Fruit fly (Drosophila melanogaster): Measurements from ENCODE around the gene Gr22e.
A peak's percentile ranks its signal among the peaks of the same experiment; 100 is the strongest.

Gene Gr22e

DNA sequence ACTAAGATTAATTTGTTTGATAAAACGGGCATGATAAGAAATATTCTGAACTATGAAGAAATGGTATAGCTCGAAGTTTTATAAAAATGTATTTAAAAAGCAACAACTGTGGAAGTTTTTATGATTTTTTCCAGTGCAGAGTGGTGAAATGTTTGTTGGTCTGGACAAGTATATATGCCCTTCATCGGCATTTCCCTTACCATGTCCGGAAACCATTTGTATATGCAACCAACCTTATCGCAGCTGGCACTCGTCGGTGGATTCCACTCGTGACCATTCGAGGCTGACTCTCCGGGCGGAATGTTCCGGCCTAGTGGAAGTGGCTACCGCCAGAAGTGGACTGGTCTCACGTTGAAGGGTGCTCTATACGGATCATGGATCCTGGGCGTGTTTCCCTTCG lies at the start of gene Gr22e:
TSS of gene Gr22e (plus strand) at position 301 of the 400 bp plus-strand sequence.
- TF ChIP-seq CG17801 (GFP tag; optimal IDR thresholded peaks at IDR 0.05; ENCODE audit: partially characterized antibody) = no peak

DNA sequence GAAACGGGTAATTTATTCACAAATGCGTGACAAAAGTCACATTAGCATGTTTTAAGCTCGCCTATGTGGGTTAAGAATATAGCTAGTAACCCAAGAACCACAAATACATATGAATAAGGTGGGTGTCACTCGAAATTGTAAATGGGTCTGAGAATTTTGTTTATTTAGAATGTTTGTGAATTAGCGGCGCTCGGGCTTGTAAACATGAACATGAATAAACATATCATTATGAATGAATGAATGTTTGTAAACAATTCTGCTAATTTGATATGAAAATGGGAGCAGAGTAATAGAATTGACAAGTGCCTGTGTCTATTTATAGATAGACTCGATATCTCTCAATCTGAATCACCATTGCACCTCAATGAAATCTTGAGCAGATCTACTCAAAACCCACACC lies 48.7 kb upstream of the Gr22e start:
- TF ChIP-seq CG17801 (GFP tag; optimal IDR thresholded peaks at IDR 0.05; ENCODE audit: partially characterized antibody) = no peak

DNA sequence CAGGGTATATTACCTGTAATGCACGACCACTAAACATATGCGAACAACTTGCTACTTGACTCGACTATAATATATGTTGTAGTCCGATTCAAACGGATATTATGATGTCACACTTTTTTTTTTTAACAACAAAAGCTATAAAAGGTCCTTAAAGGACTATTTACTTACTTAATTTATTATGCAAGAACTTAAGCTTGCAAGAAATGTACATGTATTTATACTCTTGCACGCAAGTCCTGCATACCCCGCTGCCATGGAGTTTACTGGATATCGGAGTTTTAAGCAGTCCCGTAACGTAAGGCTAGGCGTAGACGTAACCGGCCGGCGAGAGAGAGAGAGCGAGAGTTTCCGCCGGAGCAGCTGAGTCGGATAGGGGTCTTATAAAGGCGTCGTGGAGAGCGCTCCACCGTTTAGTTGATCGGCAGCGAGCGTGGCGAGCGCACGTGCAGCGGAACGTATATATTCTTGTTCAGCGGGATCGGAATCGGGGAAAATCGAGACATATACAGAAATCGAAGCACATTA lies 46.7 kb upstream of the Gr22e start:
- peak; percentile 63 for TF ChIP-seq CG17801 (GFP tag; optimal IDR thresholded peaks at IDR 0.05; ENCODE audit: partially characterized antibody)

DNA sequence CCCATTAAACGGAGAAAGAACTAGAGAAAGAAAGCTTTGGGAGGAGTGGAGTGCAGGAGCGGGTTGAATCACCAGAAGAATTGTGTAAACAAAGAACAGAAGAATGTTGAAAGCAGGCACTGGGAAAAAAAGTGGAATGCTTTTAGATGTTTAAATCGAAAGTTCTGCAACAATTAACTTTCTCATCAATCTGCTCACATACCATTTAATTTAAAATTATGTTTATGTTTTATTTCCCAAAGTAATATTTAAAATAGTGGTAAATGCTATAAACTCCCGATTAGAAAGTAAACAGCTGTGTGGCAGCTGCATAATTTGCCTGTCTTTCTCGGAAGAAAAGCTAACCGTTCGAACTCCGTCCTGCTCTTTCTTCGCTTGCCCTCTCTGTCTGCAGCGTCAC lies 45.8 kb upstream of the Gr22e start:
- no peak for TF ChIP-seq CG17801 (GFP tag; optimal IDR thresholded peaks at IDR 0.05; ENCODE audit: partially characterized antibody)

DNA sequence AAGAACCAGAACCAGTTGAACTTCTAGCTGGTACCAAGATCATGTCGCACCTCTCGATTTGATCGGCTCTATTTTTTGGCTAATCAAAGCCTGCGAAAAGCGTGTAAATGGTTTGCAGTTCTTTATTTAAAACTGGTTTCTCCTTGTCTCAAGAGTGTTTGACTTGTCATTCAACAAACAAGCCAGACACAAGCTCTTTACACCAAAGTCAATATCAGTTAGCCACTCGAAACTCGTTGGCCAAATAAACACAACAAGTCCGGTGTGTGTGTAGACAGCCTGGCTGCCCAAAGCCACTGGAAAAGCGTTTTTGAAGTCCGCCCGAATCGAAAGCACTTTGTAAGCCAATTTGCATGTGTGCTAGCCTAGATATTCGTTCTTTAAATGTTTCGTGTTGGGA lies 43.8 kb upstream of the Gr22e start:
- no peak for TF ChIP-seq CG17801 (GFP tag; optimal IDR thresholded peaks at IDR 0.05; ENCODE audit: partially characterized antibody)

DNA sequence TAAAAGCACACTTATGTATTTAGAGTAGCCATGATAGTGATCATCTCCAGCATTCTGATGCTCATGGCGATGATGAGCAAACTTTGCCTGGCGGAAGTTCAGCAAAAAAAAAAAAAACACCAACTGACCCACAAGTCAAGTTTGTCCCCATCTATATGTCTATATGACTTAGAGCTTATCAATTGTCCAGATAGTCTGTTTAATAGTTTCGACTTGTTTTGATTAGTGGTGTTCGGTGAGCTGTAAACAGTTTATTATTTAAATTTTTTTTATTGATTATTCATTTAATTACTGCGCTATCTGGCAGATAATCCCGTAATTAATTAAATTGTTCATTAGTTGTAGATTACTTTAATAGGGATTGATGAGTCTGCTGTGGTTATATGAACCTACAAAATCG lies 40.1 kb upstream of the Gr22e start:
- TF ChIP-seq CG17801 (GFP tag; optimal IDR thresholded peaks at IDR 0.05; ENCODE audit: partially characterized antibody) = no peak

DNA sequence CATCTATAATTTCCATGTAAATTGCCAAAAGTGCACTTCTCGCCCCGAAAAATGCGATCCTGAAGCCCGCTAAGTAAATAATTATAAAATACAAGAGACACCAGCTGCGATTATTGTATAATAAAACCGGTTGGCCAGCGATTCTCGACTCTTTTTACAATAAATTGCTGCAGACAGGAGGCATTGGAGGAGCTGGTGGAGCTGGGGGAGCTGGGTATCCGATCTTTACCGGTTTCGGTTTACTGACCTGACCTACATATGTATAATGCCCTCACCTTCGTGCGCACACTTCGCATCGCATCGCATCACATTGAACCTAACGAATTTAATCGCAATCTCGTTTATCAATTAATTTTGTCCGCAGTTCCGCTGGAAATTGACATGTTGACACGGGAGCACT lies 35.5 kb upstream of the Gr22e start:
- TF ChIP-seq CG17801 (GFP tag; optimal IDR thresholded peaks at IDR 0.05; ENCODE audit: partially characterized antibody) = no peak

DNA sequence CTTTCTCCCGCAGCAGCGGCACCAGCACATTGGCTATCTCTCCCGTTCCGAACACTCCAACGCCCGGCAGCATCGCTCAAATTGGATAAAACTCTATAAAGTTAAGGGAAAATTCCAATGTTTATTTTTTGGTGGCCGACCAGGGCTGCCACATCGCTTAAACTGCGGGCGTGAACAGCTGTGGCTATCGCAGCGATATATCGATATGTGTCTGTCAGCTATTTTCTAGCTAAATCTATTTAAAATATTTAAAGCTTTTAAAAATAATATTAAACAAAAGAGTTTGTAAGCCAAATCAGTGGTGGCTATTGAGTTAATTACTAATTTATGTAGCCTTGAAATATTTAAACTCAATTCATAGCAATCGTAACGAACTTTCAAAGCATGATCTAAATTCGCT lies 31.9 kb upstream of the Gr22e start, which contains the start of the genes CG17712 and CG17648:
TSS of gene CG17712 (minus strand) at position 170 of the 400 bp plus-strand sequence.
TSS of gene CG17648 (plus strand) at position 356 of the 400 bp plus-strand sequence.
- TF ChIP-seq CG17801 (GFP tag; optimal IDR thresholded peaks at IDR 0.05; ENCODE audit: partially characterized antibody) = no peak

DNA sequence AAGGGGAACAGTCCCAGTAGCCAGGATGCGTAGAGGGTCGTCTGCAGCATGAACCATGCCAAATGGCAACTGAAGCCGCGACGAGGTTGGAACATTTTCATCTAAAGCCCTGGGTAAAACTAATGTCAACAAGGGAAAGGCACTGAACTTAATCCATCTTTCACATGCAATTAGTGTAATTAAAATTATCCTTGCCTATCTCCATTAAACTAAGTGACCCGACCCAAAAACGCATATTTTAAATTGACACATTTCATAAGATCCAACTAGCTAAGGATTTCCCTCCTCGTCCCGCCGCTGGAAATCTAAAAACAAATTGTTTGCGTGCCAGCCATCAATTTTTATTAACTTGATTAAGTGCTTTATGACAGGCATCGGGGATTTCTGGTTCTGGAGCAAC lies 27.5 kb upstream of the Gr22e start, which contains the start of gene Gr22f:
TSS of gene Gr22f (minus strand) at position 101 of the 400 bp plus-strand sequence.
- TF ChIP-seq CG17801 (GFP tag; optimal IDR thresholded peaks at IDR 0.05; ENCODE audit: partially characterized antibody) = no peak

DNA sequence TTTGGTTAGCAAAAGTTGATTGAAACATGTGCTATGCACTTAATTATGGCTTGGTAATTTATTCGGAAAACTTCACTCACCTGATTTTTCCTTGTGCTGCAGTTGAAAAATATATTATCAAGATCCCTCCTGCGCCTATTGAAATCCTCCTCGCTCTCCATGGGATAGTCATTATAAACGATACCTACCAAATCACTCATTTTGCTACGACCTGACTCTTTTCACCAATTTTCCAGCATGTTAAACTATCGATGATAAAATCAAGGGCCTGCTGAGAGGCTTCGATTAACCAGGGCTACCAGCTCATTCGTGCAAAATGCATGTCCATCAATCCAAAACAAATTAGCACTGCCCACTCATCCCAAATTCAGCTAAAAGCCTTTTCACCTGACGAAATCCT lies 25.0 kb upstream of the Gr22e start, which contains the start of gene CG17650:
TSS of gene CG17650 (minus strand) at position 241 of the 400 bp plus-strand sequence.
- no peak for TF ChIP-seq CG17801 (GFP tag; optimal IDR thresholded peaks at IDR 0.05; ENCODE audit: partially characterized antibody)

DNA sequence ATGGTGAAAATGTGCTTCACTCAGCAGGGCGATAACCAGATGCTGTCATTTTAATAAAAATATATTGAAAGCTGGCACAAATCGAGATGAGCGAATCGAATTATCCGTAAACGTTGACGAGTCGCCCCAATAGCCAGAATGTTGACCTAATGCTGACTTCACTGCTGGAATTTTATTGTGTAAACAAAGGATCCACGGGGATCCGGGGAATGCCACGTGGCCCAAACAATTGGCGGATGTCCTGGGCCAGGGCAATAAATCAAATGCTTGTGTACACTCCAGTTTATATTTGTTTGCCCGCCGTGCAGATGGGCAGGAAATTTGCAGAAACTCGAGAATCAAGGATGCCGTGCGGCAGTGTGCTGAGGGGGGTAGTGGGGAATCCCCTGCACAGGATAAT lies 4.1 kb downstream of the Gr22e start:
- no peak for TF ChIP-seq CG17801 (GFP tag; optimal IDR thresholded peaks at IDR 0.05; ENCODE audit: partially characterized antibody)

DNA sequence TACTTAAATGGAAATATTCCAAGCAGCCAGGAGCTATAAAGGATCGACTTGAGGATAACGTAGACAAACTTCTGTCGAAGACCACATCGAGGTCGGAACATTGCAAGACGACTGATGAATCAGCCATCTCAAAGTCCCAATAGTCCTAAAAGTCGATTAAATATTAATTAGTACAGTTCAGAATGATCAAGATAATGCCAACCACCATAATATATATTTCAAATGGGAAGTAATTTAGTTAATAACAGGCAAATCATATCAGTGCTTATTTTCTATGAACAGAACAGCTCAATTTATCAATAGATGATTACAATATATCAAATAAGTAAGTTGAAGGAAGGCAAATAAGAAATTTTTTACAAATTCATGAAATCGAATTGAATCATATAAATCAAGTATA lies 6.4 kb downstream of the Gr22e start, which contains the start of gene Gr22d:
TSS of gene Gr22d (minus strand) at position 101 of the 400 bp plus-strand sequence.
- no peak for TF ChIP-seq CG17801 (GFP tag; optimal IDR thresholded peaks at IDR 0.05; ENCODE audit: partially characterized antibody)

DNA sequence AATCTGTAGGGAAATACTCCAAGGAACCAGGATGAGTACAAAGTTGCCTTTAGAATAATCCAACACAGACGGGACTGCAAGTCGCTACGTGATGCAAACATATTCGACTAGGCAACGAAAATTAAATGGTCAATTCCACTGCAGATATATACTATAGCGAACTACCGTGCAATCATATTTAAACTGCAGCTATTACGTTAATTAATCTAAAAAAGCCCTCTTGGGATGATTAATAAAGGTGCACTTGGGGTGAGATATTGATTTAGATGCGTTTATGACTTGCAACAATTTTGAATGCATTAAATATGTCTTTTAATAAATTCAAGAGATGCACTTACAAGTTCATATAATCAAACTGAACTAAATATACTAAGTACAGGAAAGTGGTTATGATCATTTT lies 7.9 kb downstream of the Gr22e start, which contains the start of gene Gr22c:
TSS of gene Gr22c (minus strand) at position 101 of the 400 bp plus-strand sequence.
- TF ChIP-seq CG17801 (GFP tag; optimal IDR thresholded peaks at IDR 0.05; ENCODE audit: partially characterized antibody) = no peak

DNA sequence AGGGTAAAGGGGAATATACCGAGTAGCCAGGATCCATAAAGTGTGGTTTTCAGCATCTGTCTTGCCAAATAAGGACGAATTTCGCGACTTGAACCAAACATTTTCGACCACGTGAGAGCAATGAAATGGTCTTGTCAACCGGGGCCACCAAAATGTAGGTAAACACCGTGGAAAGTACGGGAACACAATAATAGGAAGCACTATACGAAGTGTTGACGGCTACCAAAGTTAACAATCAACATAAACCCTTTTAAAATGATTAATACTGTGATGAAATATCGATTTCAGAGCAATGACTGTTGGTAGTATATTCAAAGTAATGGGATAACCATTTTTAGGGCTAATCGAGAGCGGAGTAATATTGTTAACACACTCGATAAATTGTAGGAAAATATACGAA lies 9.3 kb downstream of the Gr22e start, which contains the start of gene Gr22b:
TSS of gene Gr22b (minus strand) at position 101 of the 400 bp plus-strand sequence.
- TF ChIP-seq CG17801 (GFP tag; optimal IDR thresholded peaks at IDR 0.05; ENCODE audit: partially characterized antibody) = no peak

DNA sequence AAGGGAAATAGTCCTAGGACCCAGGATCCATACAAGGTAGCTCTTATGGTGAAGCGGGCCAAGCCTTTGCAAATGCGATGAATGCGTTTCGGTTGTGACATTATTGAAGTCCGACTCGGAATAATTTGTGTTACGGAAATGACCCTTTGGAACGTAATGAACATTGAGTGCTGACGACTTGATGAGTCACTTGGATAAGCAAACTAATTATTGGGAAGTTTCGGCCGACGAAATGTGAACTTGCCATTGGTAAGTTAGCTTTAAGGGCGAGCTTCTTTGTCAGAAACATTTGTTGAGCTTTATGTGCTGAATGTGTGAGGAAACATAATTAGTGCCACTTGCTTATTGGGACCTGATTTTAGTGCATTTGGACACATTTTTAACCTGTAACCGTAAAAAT lies 11.0 kb downstream of the Gr22e start, which contains the start of gene Gr22a:
TSS of gene Gr22a (minus strand) at position 101 of the 400 bp plus-strand sequence.
- TF ChIP-seq CG17801 (GFP tag; optimal IDR thresholded peaks at IDR 0.05; ENCODE audit: partially characterized antibody) = no peak

DNA sequence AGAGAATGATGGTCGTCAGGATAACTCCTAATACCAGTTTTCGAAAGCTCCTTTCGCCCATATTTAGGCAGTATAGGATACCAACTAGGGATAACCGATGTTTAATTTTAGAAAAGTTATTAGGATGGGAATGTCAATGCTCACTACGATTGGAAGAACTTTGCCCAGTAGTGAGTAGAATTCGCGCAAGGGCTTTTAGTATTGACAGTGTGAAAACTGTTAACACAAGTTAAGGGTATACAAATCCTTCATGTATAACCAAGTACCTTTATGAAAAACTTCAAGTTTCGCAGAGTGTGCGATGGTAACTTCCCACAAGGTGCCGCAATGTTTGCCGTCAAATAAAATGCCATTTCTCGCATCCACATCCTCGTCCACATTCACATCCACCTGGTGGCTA lies 39.4 kb downstream of the Gr22e start, which contains the start of gene CG31933:
TSS of gene CG31933 (minus strand) at position 101 of the 400 bp plus-strand sequence.
- no peak for TF ChIP-seq CG17801 (GFP tag; optimal IDR thresholded peaks at IDR 0.05; ENCODE audit: partially characterized antibody)
